Fruit fly (Drosophila melanogaster): Measurements from ENCODE around the gene Nle.

DNA sequence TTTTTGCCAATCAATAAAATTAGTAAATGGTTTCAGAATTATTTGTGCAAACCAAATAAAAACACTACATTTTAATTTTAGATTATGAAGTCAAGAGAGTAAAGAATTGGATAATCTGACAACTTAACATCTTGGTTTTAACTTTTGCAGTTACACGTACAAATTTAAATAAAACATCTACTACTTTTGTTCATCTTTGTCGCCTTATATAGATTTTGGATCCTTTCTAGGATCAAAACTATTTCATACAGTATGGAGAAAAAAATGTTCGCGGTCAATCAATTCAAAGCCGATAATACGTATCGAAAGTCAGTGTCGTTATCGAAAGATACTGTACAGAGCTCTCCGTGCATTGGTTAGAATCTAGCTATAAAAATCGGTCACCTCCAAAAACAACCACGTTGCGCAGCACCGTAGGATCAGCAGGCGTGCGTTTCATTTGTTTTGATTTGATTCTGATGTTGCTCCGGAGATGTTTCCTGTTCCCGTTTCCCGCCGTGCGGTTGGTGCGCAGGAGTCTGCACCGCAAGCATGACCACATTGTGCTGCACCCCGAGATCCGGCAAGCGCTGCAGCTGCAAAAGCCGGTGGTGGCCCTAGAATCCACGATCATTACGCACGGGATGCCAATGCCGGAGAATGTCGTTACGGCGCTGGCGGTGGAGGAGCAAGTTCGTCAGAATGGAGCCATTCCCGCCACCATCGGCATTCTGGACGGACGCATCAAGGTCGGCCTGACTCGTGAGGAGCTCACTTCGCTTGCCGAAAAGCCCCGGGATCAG is 4.0 kb downstream of the Nle start, which contains the start of the genes uncNacbeta and CG2794:
- TF ChIP-seq CG9139 (GFP tag; optimal IDR thresholded peaks at IDR 0.05) = no peak
- TF ChIP-seq achi (GFP tag; optimal IDR thresholded peaks at IDR 0.05) = no peak
- no peak for TF ChIP-seq net (GFP tag; optimal IDR thresholded peaks at IDR 0.05)
- no peak for TF ChIP-seq CG10669 (GFP tag; optimal IDR thresholded peaks at IDR 0.05)
- no peak for TF ChIP-seq ss (GFP tag; optimal IDR thresholded peaks at IDR 0.05)
- no peak for TF ChIP-seq dac (GFP tag; optimal IDR thresholded peaks at IDR 0.05)
- no peak for TF ChIP-seq CG6276 (GFP tag; optimal IDR thresholded peaks at IDR 0.05)
- TF ChIP-seq Eip78C (GFP tag) = no peak
- TF ChIP-seq Met (GFP tag; optimal IDR thresholded peaks at IDR 0.05) = no peak
- no peak for TF ChIP-seq fkh (GFP tag; optimal IDR thresholded peaks at IDR 0.05)
- TF ChIP-seq fd59A (GFP tag; optimal IDR thresholded peaks at IDR 0.05) = no peak

Measured in whole organism, prepupa.